Fruit fly (Drosophila melanogaster) whole organism, prepupa: ENCODE measurements around the gene dod.

Experiments
- Blimp-1 ChIP-seq: fragments of 200-800 bp; sonication (Bioruptor generic); optimal IDR thresholded peaks from 3 replicates; lab custom pipeline; 2017; ENCODE audit warnings: missing biosample characterization, missing genetic modification characterization, mild to moderate bottlenecking, moderate library complexity, missing genetic modification reagents
- CG10669 ChIP-seq: fragments of 200-800 bp; sonication (Bioruptor generic); optimal IDR thresholded peaks from 3 replicates; lab custom pipeline; 2018; ENCODE audit warnings: missing biosample characterization, mild to moderate bottlenecking, missing genetic modification characterization, moderate library complexity
- CG11294 ChIP-seq: fragments of 200-800 bp; sonication (Bioruptor generic); IDR thresholded peaks from 2 replicates; pipeline ENCODE4 v1.3.6; 2022; ENCODE audit warnings: missing biosample characterization, missing genetic modification characterization
- CG11762 ChIP-seq: fragments of 200-800 bp; sonication (Bioruptor generic); optimal IDR thresholded peaks from 3 replicates; lab custom pipeline; 2016; ENCODE audit warnings: missing biosample characterization, missing genetic modification characterization; ENCODE audit not compliant: insufficient read depth
- CG11902 ChIP-seq: fragments of 200-800 bp; sonication (Bioruptor generic); optimal IDR thresholded peaks from 3 replicates; lab custom pipeline; 2016; ENCODE audit warnings: missing biosample characterization, missing genetic modification characterization
- CG15336 ChIP-seq: fragments of 200-800 bp; sonication (Bioruptor generic); IDR thresholded peaks from 2 replicates; pipeline ENCODE4 v1.3.6; 2022; ENCODE audit warnings: missing biosample characterization, missing genetic modification characterization
- CG1621 ChIP-seq: fragments of 200-800 bp; sonication (Bioruptor generic); optimal IDR thresholded peaks from 3 replicates; lab custom pipeline; 2018; ENCODE audit warnings: missing biosample characterization, mild to moderate bottlenecking, missing genetic modification characterization
- CG16779 ChIP-seq: fragments of 200-800 bp; sonication (Bioruptor generic); optimal IDR thresholded peaks from 3 replicates; lab custom pipeline; 2017; ENCODE audit warnings: missing biosample characterization, mild to moderate bottlenecking, missing genetic modification characterization
- CG3032 ChIP-seq: fragments of 200-800 bp; optimal IDR thresholded peaks from 2 replicates; lab custom pipeline; 2019; ENCODE audit warnings: missing biosample characterization, mild to moderate bottlenecking, missing genetic modification characterization, moderate library complexity
- CG31627 ChIP-seq: fragments of 200-800 bp; sonication (Bioruptor generic); optimal IDR thresholded peaks from 3 replicates; lab custom pipeline; 2016; ENCODE audit warnings: missing biosample characterization, missing genetic modification characterization
- CG32006 ChIP-seq: fragments of 200-800 bp; sonication (Bioruptor generic); optimal IDR thresholded peaks from 3 replicates; lab custom pipeline; 2017; ENCODE audit warnings: missing biosample characterization, mild to moderate bottlenecking, missing genetic modification characterization
- CG3919 ChIP-seq: fragments of 200-800 bp; sonication (Bioruptor generic); optimal IDR thresholded peaks from 3 replicates; lab custom pipeline; 2016; ENCODE audit warnings: missing biosample characterization, missing genetic modification characterization
- CG4318 ChIP-seq: fragments of 200-800 bp; sonication (Bioruptor generic); optimal IDR thresholded peaks from 3 replicates; lab custom pipeline; 2017; ENCODE audit warnings: missing biosample characterization, mild to moderate bottlenecking, missing genetic modification characterization
- CG6276 ChIP-seq: fragments of 200-800 bp; sonication (Bioruptor generic); optimal IDR thresholded peaks from 2 replicates; lab custom pipeline; 2017; ENCODE audit warnings: missing biosample characterization, mild to moderate bottlenecking, missing genetic modification characterization
- CG6792 ChIP-seq: fragments of 200-800 bp; sonication (Bioruptor generic); optimal IDR thresholded peaks from 3 replicates; lab custom pipeline; 2016; ENCODE audit warnings: missing biosample characterization, missing genetic modification characterization
- CG6808 ChIP-seq: fragments of 200-800 bp; sonication (Bioruptor generic); optimal IDR thresholded peaks from 3 replicates; lab custom pipeline; 2017; ENCODE audit warnings: missing biosample characterization, missing genetic modification characterization, mild to moderate bottlenecking, moderate library complexity, missing genetic modification reagents
- CG6854 ChIP-seq: fragments of 200-800 bp; sonication (Bioruptor generic); optimal IDR thresholded peaks from 2 replicates; lab custom pipeline; 2017; ENCODE audit warnings: missing biosample characterization, mild to moderate bottlenecking, missing genetic modification characterization
- CG7368 ChIP-seq: fragments of 200-800 bp; sonication (Bioruptor generic); optimal IDR thresholded peaks from 3 replicates; lab custom pipeline; 2016; ENCODE audit warnings: missing biosample characterization, missing genetic modification characterization
- CG8119 ChIP-seq: fragments of 200-800 bp; sonication (Bioruptor generic); IDR thresholded peaks from 3 replicates; pipeline ENCODE4 v1.3.6; 2022; ENCODE audit warnings: missing biosample characterization, missing genetic modification characterization
- CG8319 ChIP-seq: fragments of 200-800 bp; sonication (Bioruptor generic); optimal IDR thresholded peaks from 3 replicates; lab custom pipeline; 2016; ENCODE audit warnings: missing biosample characterization, missing genetic modification characterization
- CG8632 ChIP-seq: fragments of 200-800 bp; sonication (Bioruptor generic); optimal IDR thresholded peaks from 3 replicates; lab custom pipeline; 2016; ENCODE audit warnings: missing biosample characterization, missing genetic modification characterization
- CG9139 ChIP-seq: fragments of 200-800 bp; sonication (Bioruptor generic); optimal IDR thresholded peaks from 3 replicates; lab custom pipeline; 2017; ENCODE audit warnings: missing biosample characterization, mild to moderate bottlenecking, missing genetic modification characterization
- Eip78C ChIP-seq: fragments of 200-800 bp; sonication (Bioruptor generic); peaks from one replicate; lab custom pipeline; 2016; ENCODE audit warnings: missing biosample characterization, missing genetic modification characterization
- Eip93F ChIP-seq: fragments of 200-800 bp; sonication (Bioruptor generic); optimal IDR thresholded peaks from 2 replicates; lab custom pipeline; 2016; ENCODE audit warnings: missing biosample characterization, mild to moderate bottlenecking, missing genetic modification characterization
- Ets21C ChIP-seq: fragments of 200-800 bp; sonication (Bioruptor generic); optimal IDR thresholded peaks from 3 replicates; lab custom pipeline; 2016; ENCODE audit warnings: missing biosample characterization, missing genetic modification characterization
- Ets96B ChIP-seq: fragments of 200-800 bp; optimal IDR thresholded peaks from 2 replicates; lab custom pipeline; 2019; ENCODE audit warnings: missing biosample characterization, mild to moderate bottlenecking, missing genetic modification characterization, moderate library complexity
- Gug ChIP-seq: fragments of 200-800 bp; sonication (Bioruptor generic); IDR thresholded peaks from 2 replicates; pipeline ENCODE4 v1.3.6; 2022; ENCODE audit warnings: missing biosample characterization, missing genetic modification characterization
- Hr38 ChIP-seq: sonication (Bioruptor generic); optimal IDR thresholded peaks from 2 replicates; lab custom pipeline; 2016; ENCODE audit warnings: missing biosample characterization, missing genetic modification characterization
- Hr39 ChIP-seq: fragments of 200-800 bp; sonication (Bioruptor generic); optimal IDR thresholded peaks from 2 replicates; lab custom pipeline; 2016; ENCODE audit warnings: missing biosample characterization, missing genetic modification characterization
- Hr4 ChIP-seq: fragments of 200-800 bp; sonication (Bioruptor generic); optimal IDR thresholded peaks from 3 replicates; lab custom pipeline; 2016; ENCODE audit warnings: missing biosample characterization, missing genetic modification characterization
- Lpt ChIP-seq: fragments of 200-800 bp; sonication (Bioruptor generic); optimal IDR thresholded peaks from 3 replicates; lab custom pipeline; 2016; ENCODE audit warnings: missing biosample characterization, missing genetic modification characterization
- Met ChIP-seq: fragments of 200-800 bp; sonication (Bioruptor generic); optimal IDR thresholded peaks from 3 replicates; lab custom pipeline; 2016; ENCODE audit warnings: missing biosample characterization, missing genetic modification characterization
- OdsH ChIP-seq: fragments of 200-800 bp; sonication (Bioruptor generic); optimal IDR thresholded peaks from 3 replicates; lab custom pipeline; 2016; ENCODE audit warnings: missing biosample characterization, missing genetic modification characterization
- Smox ChIP-seq: fragments of 200-800 bp; sonication (Bioruptor generic); optimal IDR thresholded peaks from 3 replicates; lab custom pipeline; 2016; ENCODE audit warnings: missing biosample characterization, missing genetic modification characterization
- Sox102F ChIP-seq: fragments of 200-800 bp; sonication (Bioruptor generic); optimal IDR thresholded peaks from 2 replicates; lab custom pipeline; 2016; ENCODE audit warnings: missing biosample characterization, mild to moderate bottlenecking, missing genetic modification characterization
- Sox14 ChIP-seq: fragments of 200-800 bp; sonication (Bioruptor generic); optimal IDR thresholded peaks from 3 replicates; lab custom pipeline; 2016; ENCODE audit warnings: missing biosample characterization, missing genetic modification characterization
- Sox15 ChIP-seq: fragments of 200-800 bp; sonication (Bioruptor generic); optimal IDR thresholded peaks from 3 replicates; lab custom pipeline; 2016; ENCODE audit warnings: missing biosample characterization, missing genetic modification characterization
- achi ChIP-seq: fragments of 200-800 bp; sonication (Bioruptor generic); optimal IDR thresholded peaks from 3 replicates; lab custom pipeline; 2016; ENCODE audit warnings: missing biosample characterization, missing genetic modification characterization
- acj6 ChIP-seq: fragments of 200-800 bp; sonication (Bioruptor generic); optimal IDR thresholded peaks from 3 replicates; lab custom pipeline; 2016; ENCODE audit warnings: missing biosample characterization, missing genetic modification characterization
- cyc ChIP-seq: fragments of 200-800 bp; sonication (Bioruptor generic); optimal IDR thresholded peaks from 3 replicates; lab custom pipeline; 2016; ENCODE audit warnings: missing biosample characterization, missing genetic modification characterization
- dac ChIP-seq: fragments of 200-800 bp; sonication (Bioruptor generic); optimal IDR thresholded peaks from 2 replicates; lab custom pipeline; 2017; ENCODE audit warnings: missing biosample characterization, mild to moderate bottlenecking, missing genetic modification characterization
- dsx ChIP-seq: fragments of 200-800 bp; optimal IDR thresholded peaks from 3 replicates; lab custom pipeline; 2019; ENCODE audit warnings: missing biosample characterization, mild to moderate bottlenecking, missing genetic modification characterization, moderate library complexity; ENCODE audit not compliant: poor library complexity, severe bottlenecking
- eg ChIP-seq: fragments of 200-800 bp; sonication (Bioruptor generic); IDR thresholded peaks from 3 replicates; pipeline ENCODE4 v1.3.6; 2022; ENCODE audit warnings: missing biosample characterization, missing genetic modification characterization
- fd85E ChIP-seq: fragments of 200-800 bp; sonication (Bioruptor generic); optimal IDR thresholded peaks from 3 replicates; lab custom pipeline; 2016; ENCODE audit warnings: missing biosample characterization, missing genetic modification characterization
- fkh ChIP-seq: fragments of 200-800 bp; sonication (Bioruptor generic); optimal IDR thresholded peaks from 3 replicates; lab custom pipeline; 2017; ENCODE audit warnings: missing biosample characterization, mild to moderate bottlenecking, missing genetic modification characterization, moderate library complexity
- lz ChIP-seq: fragments of 200-800 bp; sonication (Bioruptor generic); optimal IDR thresholded peaks from 3 replicates; lab custom pipeline; 2016; ENCODE audit warnings: missing biosample characterization, missing genetic modification characterization
- net ChIP-seq: fragments of 200-800 bp; sonication (Bioruptor generic); optimal IDR thresholded peaks from 3 replicates; lab custom pipeline; 2016; ENCODE audit warnings: missing biosample characterization, missing genetic modification characterization
- pdm3 ChIP-seq: fragments of 200-800 bp; sonication (Bioruptor generic); optimal IDR thresholded peaks from 3 replicates; lab custom pipeline; 2016; ENCODE audit warnings: missing biosample characterization, missing genetic modification characterization
- salr ChIP-seq, 2 experiments: fragments of 200-800 bp; sonication (Bioruptor generic); optimal IDR thresholded peaks; 3 replicates each; lab custom pipeline; 2016 to 2018; ENCODE audit warnings: missing biosample characterization in 2 of 2, missing genetic modification characterization in 2 of 2, mild to moderate bottlenecking in 1 of 2
- spab ChIP-seq: fragments of 200-800 bp; sonication (Bioruptor generic); optimal IDR thresholded peaks from 2 replicates; lab custom pipeline; 2017; ENCODE audit warnings: missing biosample characterization, mild to moderate bottlenecking, missing genetic modification characterization, missing genetic modification reagents
- svp ChIP-seq: fragments of 200-800 bp; sonication (Bioruptor generic); peaks from one replicate; lab custom pipeline; 2016; ENCODE audit warnings: missing biosample characterization, missing genetic modification characterization
- topi ChIP-seq: fragments of 200-800 bp; sonication (Bioruptor generic); optimal IDR thresholded peaks from 3 replicates; lab custom pipeline; 2016; ENCODE audit warnings: missing biosample characterization, missing genetic modification characterization
- vri ChIP-seq: fragments of 200-800 bp; sonication (Bioruptor generic); optimal IDR thresholded peaks from 3 replicates; lab custom pipeline; 2016; ENCODE audit warnings: missing biosample characterization, mild to moderate bottlenecking, missing genetic modification characterization

The dod gene

dm6 chrX:21345036-21345500 lies at the start of gene dod:
TSS of gene dod (plus strand) at chrX:21345358.
- TF ChIP-seq Sox14 (GFP tag; lab: Kevin White, UChicago) (peak; percentile 66), achi (GFP tag; lab: Kevin White, UChicago) (peak; percentile 61), CG11762 (GFP tag; lab: Kevin White, UChicago) (no peak), CG3919 (GFP tag; lab: Kevin White, UChicago) (no peak), Lpt (GFP tag; lab: Kevin White, UChicago) (peak; percentile 7), Ets96B (peak; percentile 54), CG11294 (GFP tag; lab: Robert Waterston, UW) (no peak), CG8319 (GFP tag; lab: Kevin White, UChicago) (no peak), dac (peak; percentile 6), cyc (GFP tag; lab: Kevin White, UChicago) (no peak), CG6854 (GFP tag; lab: Kevin White, UChicago) (no peak), Hr4 (GFP tag; lab: Kevin White, UChicago) (peak; percentile 54), Hr38 (GFP tag; lab: Kevin White, UChicago) (no peak), vri (GFP tag; lab: Kevin White, UChicago) (no peak), CG15336 (peak; percentile 55), svp (GFP tag; lab: Kevin White, UChicago) (no peak), acj6 (GFP tag; lab: Kevin White, UChicago) (peak; percentile 47), CG3032 (tag; lab: Kevin White, UChicago) (peak; percentile 31), OdsH (no peak), CG8632 (GFP tag; lab: Kevin White, UChicago) (peak; percentile 35), CG4318 (GFP tag; lab: Kevin White, UChicago) (no peak), Smox (peak; percentile 53), CG32006 (GFP tag; lab: Kevin White, UChicago) (peak; percentile 60), CG9139 (GFP tag; lab: Kevin White, UChicago) (no peak), Blimp-1 (GFP tag; lab: Kevin White, UChicago) (no peak), CG16779 (tag; lab: Kevin White, UChicago) (no peak), Met (GFP tag; lab: Kevin White, UChicago) (no peak), lz (peak; percentile 53), salr (GFP tag; optimal IDR thresholded peaks at IDR 0.05; lab: Kevin White, UChicago) (no peak), CG10669 (GFP tag; lab: Kevin White, UChicago) (no peak), spab (GFP tag; lab: Kevin White, UChicago) (no peak), fd85E (no peak), CG6276 (no peak), CG6792 (GFP tag; lab: Kevin White, UChicago) (peak; percentile 35), Eip93F (GFP tag; lab: Kevin White, UChicago) (no peak), net (GFP tag; lab: Kevin White, UChicago) (peak; percentile 39), Gug (GFP tag; lab: Robert Waterston, UW) (peak; percentile 54), topi (GFP tag; lab: Kevin White, UChicago) (peak; percentile 51), Eip78C (GFP tag; lab: Kevin White, UChicago) (peak; percentile 85), CG1621 (tag; lab: Kevin White, UChicago) (peak; percentile 58), dsx (GFP tag; lab: Kevin White, UChicago) (peak; percentile 31), Hr39 (GFP tag; lab: Kevin White, UChicago) (peak; percentile 53), Sox102F (GFP tag; lab: Kevin White, UChicago) (no peak), Ets21C (GFP tag; lab: Kevin White, UChicago) (no peak), fkh (GFP tag; lab: Kevin White, UChicago) (no peak), CG11902 (GFP tag; lab: Kevin White, UChicago) (no peak), eg (GFP tag; lab: Robert Waterston, UW) (peak; percentile 74; the same call in 2 of the 3 replicates), CG7368 (GFP tag; lab: Kevin White, UChicago) (no peak), CG8119 (GFP tag; lab: Robert Waterston, UW) (peak; percentile 64; the same call in 2 of the 3 replicates), CG31627 (GFP tag; lab: Kevin White, UChicago) (peak; percentile 53), Sox15 (GFP tag; lab: Kevin White, UChicago) (no peak), pdm3 (GFP tag; lab: Kevin White, UChicago) (no peak), CG6808 (GFP tag; lab: Kevin White, UChicago) (peak; percentile 25)
